Fruit fly (Drosophila melanogaster): ENCODE measurements around the gene Tom.

DNA sequence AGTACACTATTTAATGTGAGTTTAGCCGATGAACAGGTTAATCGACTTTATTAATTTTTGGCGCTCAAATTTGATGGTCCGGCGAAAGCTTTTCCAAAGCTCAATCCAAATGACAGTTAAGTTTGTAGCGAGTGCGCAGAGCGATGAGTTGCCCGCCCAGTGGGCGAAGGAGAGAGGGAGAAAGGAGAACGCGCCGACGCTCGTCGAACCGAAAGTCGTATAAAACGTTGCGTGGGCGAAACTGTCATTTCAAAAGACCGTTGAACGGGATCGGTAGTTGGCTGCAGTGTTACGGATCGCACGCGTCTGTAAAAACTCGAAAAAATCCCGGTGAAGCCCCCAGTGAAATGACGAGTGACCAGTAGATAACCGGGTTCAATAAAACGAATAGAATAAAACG, 22.9 kb downstream of the Tom start, which contains the start of gene Zip71B:
- TF ChIP-seq ttk (optimal IDR thresholded peaks at IDR 0.05): no peak
- TF ChIP-seq psq (optimal IDR thresholded peaks at IDR 0.05): no peak
- no peak for TF ChIP-seq Sin3A (optimal IDR thresholded peaks at IDR 0.05)
- no peak for TF ChIP-seq h (optimal IDR thresholded peaks at IDR 0.05)
- no peak for TF ChIP-seq Myc (optimal IDR thresholded peaks at IDR 0.05)
- no peak for TF ChIP-seq insv (optimal IDR thresholded peaks at IDR 0.05)
